Worm (Caenorhabditis elegans) whole organism, dauer: Measurements from ENCODE around the gene B0391.14.

Source experiments
- unc-62 ChIP-seq: sonication (generic microtip); optimal IDR thresholded peaks from 2 replicates; lab custom pipeline; 2017; ENCODE audit warnings: missing biosample characterization, missing genetic modification reagents, missing genetic modification characterization

B0391.14 gene

ce11 chrV:15577395-15577896 is 22.2 kb downstream of the B0391.14 start, which contains the start of gene atx-3:
TSS of gene atx-3 (minus strand) at chrV:15577445.
- no peak for TF ChIP-seq unc-62 (GFP tag; lab: Kevin White, UChicago)

DNA sequence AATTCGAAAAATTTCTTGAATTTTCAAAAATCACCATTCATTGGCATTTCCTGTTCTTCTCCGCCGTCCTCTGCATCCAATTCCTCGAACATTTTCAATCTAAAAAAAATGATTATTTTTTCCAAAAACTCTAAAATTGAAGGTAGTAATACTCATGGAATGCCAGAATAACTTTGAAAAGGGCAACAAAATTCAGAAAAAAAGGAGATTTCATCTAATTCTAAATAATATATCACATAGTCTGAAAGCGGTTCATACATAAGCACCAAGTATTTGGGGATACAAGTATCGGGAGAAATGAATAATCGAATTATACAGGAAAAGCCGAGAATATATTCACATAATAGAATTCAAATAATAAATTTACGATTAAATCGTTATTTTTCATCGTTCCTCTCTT is 24.4 kb downstream of the B0391.14 start, which contains the start of gene mdt-28:
TSS of gene mdt-28 (minus strand) at position 101 of the 400 bp plus-strand sequence.
- TF ChIP-seq unc-62 (GFP tag; lab: Kevin White, UChicago), result no peak

ce11 chrV:15572613-15573012 is 27.0 kb downstream of the B0391.14 start, which contains the start of gene fbxa-94:
TSS of gene fbxa-94 (plus strand) at chrV:15572913.
- no peak for TF ChIP-seq unc-62 (GFP tag; lab: Kevin White, UChicago)

DNA sequence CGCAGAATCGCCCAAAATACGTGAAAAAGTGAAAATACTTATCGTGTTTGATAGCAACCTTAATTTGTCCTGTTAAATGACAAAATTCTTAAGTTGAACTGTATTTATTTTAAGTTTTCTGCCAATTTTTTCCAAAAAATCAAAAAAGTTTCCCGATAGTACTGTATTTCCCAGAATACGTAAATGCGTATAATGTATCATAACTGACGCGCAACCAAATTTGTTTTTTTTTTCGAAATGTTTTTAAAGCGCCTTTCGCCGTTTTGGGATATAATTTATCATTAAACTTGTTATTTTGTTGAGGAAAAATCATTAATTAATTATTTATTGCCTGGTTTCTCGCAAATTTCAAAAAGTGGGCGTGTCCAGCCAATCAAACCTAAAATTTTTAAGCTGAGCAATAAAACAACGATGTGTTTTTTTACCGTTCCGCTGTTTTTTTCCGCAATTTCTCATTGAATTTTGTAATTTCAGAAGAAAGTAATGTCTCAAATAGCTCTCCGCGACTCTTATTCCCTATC is 28.6 kb downstream of the B0391.14 start, which contains the start of gene fbxa-95:
TSS of gene fbxa-95 (plus strand) at position 471 of the 521 bp plus-strand sequence.
- TF ChIP-seq unc-62 (GFP tag; lab: Kevin White, UChicago), result no peak

ce11 chrV:15569702-15570430 is 29.8 kb downstream of the B0391.14 start, which contains the start of gene lsm-5:
TSS of gene lsm-5 (plus strand) at chrV:15570380.
- no peak for TF ChIP-seq unc-62 (GFP tag; lab: Kevin White, UChicago)

- TF ChIP-seq unc-62 (GFP tag; lab: Kevin White, UChicago), result no peak
Measured at ce11 chrV:15568381-15568780, 31.3 kb downstream of the B0391.14 start.

- no peak for TF ChIP-seq unc-62 (GFP tag; lab: Kevin White, UChicago)
Measured at ce11 chrV:15567344-15567804, 32.3 kb downstream of the B0391.14 start, which contains the start of gene acs-2. TSS of gene acs-2 (plus strand) at chrV:15567394.

DNA sequence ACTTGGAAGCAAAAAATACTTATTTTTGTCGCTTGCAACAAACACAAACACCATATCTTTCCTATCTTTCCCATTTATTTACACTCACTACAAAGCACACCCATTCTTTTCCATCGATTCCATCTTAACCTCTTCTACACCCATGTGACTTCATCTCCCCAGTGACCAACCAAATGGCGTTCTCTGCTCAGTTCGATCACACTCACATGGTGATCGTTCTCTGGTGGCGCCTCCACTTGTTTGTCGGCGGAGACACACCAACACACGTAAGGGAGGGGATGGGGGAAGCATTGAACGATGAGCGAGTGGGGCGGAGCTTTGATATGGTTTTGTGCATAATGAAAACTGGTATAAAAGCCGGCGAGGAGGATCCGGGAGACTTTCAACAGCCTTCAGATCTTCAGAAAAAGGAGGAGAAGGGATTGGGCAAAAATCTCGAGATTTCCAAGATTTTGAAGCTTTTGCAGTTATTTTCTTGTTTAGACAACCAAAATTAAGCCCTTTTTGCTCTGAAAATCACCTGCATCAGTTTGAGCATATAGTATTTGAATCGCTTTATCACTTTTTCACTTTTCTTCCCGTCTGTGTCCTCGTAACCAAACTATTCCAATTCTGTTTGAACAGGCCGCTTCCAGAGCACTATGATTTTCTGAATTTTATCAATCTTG is 33.0 kb downstream of the B0391.14 start:
- no peak for TF ChIP-seq unc-62 (GFP tag; lab: Kevin White, UChicago)

DNA sequence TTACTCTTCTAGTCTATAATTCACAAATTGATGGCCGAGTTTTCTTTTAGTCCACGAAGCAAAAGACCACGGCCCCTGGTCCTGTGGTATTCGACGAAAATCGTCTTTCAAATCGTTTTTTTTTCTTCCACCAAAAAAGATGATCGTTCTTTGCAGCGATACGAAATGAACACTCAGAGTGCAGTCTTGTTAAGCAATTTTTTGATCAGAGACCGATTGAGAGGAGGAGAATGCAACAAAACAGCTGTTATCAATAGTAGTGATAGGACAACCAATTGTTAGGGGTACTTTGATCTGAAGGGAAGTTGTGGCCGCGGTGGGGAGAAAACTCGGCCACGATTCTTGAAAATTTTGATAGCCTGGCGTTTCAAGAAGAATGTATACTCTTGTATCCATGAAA is 35.7 kb downstream of the B0391.14 start:
- TF ChIP-seq unc-62 (GFP tag; lab: Kevin White, UChicago), result no peak

DNA sequence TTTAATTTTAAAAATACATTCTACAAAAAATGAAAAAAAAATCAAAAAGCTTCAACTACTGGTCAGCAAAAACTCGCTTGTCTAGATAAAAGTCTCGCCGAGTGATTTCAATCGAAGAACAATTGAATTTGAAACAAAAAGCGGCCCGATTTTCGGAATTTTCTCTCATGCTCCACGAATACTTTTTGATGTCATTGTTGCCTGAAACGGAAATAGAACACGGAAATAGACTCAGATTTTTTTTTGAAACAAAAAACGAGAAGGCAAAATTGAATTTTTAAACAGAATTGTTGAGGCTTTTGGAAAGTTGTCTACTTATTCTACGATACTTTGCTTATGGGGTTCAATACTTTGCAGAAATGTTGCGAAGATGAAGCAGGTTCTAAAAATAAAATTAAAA is 36.2 kb downstream of the B0391.14 start:
- TF ChIP-seq unc-62 (GFP tag; lab: Kevin White, UChicago), result no peak

DNA sequence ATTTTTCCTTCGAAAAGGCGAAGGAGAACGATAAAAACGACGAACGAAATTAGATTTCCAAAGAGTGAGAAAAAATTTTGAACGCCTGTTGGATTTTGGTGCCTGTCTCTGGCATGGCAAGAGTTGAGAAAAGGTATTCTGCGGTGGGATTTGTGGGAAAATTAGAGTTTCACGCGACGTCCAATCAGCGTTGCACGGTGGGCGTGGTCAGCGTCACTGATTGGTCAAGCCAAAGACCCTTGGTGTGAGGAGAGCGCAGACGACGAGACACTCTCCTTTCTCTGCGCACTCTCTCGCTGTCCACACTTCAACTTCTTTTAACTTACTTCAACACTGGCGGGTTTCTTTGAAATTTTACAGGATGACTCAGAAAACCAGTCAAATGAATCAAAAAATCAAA is 37.1 kb downstream of the B0391.14 start:
- TF ChIP-seq unc-62 (GFP tag; lab: Kevin White, UChicago), result no peak

DNA sequence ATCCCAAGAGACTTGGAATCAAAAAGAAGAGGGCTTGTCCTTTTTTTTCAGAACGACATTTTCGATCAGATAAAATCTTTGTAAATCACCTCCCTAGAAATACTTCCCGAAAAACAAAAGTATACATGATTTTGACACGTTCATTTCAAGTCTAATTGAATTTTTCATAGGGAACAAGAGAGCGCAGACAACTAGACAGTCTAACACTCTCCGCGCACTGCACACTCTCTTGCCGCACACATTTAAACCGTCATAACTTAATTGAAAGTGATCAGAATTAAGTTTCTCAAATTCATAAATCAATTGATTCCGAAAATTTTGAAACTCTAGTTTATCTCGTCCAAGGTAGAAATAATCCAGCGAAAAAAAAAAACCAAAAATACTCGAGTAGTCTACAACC is 39.9 kb downstream of the B0391.14 start:
- TF ChIP-seq unc-62 (GFP tag; lab: Kevin White, UChicago), result no peak

ce11 chrV:15559047-15559446 is 40.6 kb downstream of the B0391.14 start, which contains the start of gene acr-18:
TSS of gene acr-18 (minus strand) at chrV:15559147.
- TF ChIP-seq unc-62 (GFP tag; lab: Kevin White, UChicago), result no peak

ce11 chrV:15553869-15554268 is 45.8 kb downstream of the B0391.14 start:
- TF ChIP-seq unc-62 (GFP tag; lab: Kevin White, UChicago), result no peak

- no peak for TF ChIP-seq unc-62 (GFP tag; lab: Kevin White, UChicago)
Measured at ce11 chrV:15551642-15552041, 48.0 kb downstream of the B0391.14 start.

- TF ChIP-seq unc-62 (GFP tag; lab: Kevin White, UChicago), result no peak
Measured at ce11 chrV:15550408-15550807, 49.3 kb downstream of the B0391.14 start.
